Worm (Caenorhabditis elegans) whole organism, mixed stage, embryonic: ENCODE results near the gene rsp-5.

Source experiments
- M03D4.4 ChIP-seq: sonication (generic microtip); optimal IDR thresholded peaks from 2 replicates; lab custom pipeline; 2017; ENCODE audit warnings: mild to moderate bottlenecking, missing genetic modification characterization, missing compliant biosample characterization
- bed-3 ChIP-seq: fragments of 200-800 bp; sonication (Bioruptor generic); optimal IDR thresholded peaks from 3 replicates; lab custom pipeline; 2018; ENCODE audit warnings: mild to moderate bottlenecking, missing genetic modification characterization, moderate library complexity, missing compliant biosample characterization
- blmp-1 ChIP-seq: fragments of 150-350 bp; optimal IDR thresholded peaks from 2 replicates; lab custom pipeline; 2014; ENCODE audit warnings: missing biosample characterization, missing genetic modification characterization
- ceh-43 ChIP-seq: fragments of 200-800 bp; sonication (Bioruptor generic); optimal IDR thresholded peaks from 2 replicates; lab custom pipeline; 2018; ENCODE audit warnings: mild to moderate bottlenecking, missing genetic modification characterization, moderate library complexity, missing compliant biosample characterization
- ceh-83 ChIP-seq: fragments of 200-800 bp; sonication (Bioruptor generic); optimal IDR thresholded peaks from 2 replicates; lab custom pipeline; 2018; ENCODE audit warnings: mild to moderate bottlenecking, missing genetic modification characterization, missing compliant biosample characterization
- ces-1 ChIP-seq: fragments of 150-350 bp; optimal IDR thresholded peaks from 2 replicates; lab custom pipeline; 2014; ENCODE audit warnings: missing biosample characterization, missing genetic modification reagents, missing genetic modification characterization
- cnd-1 ChIP-seq: fragments of 200-800 bp; sonication (Bioruptor generic); optimal IDR thresholded peaks from 2 replicates; lab custom pipeline; 2018; ENCODE audit warnings: mild to moderate bottlenecking, missing genetic modification characterization, missing compliant biosample characterization
- drap-1 ChIP-seq: fragments of 200-800 bp; sonication (Bioruptor generic); optimal IDR thresholded peaks from 3 replicates; lab custom pipeline; 2018; ENCODE audit warnings: mild to moderate bottlenecking, missing genetic modification characterization, missing compliant biosample characterization
- elt-1 ChIP-seq: sonication (generic microtip); optimal IDR thresholded peaks from 2 replicates; lab custom pipeline; 2017; ENCODE audit warnings: missing genetic modification characterization, mild to moderate bottlenecking, missing compliant biosample characterization, antibody characterized with exemption, moderate library complexity, borderline replicate concordance; ENCODE audit not compliant: insufficient read depth
- elt-3 ChIP-seq: fragments of 150-350 bp; optimal IDR thresholded peaks from 2 replicates; lab custom pipeline; 2014; ENCODE audit warnings: missing biosample characterization, missing genetic modification characterization
- flh-1 ChIP-seq: fragments of 200-800 bp; sonication (Bioruptor generic); optimal IDR thresholded peaks from 2 replicates; lab custom pipeline; 2018; ENCODE audit warnings: mild to moderate bottlenecking, missing genetic modification characterization, moderate library complexity, missing compliant biosample characterization
- ham-2 ChIP-seq: fragments of 200-800 bp; sonication (Bioruptor generic); optimal IDR thresholded peaks from 2 replicates; lab custom pipeline; 2018; ENCODE audit warnings: mild to moderate bottlenecking, missing genetic modification characterization, missing compliant biosample characterization
- hlh-1 ChIP-seq: fragments of 150-350 bp; optimal IDR thresholded peaks from 2 replicates; lab custom pipeline; 2014; ENCODE audit warnings: missing biosample characterization, missing genetic modification reagents, missing genetic modification characterization
- lin-13 ChIP-seq: fragments of 150-350 bp; optimal IDR thresholded peaks from 2 replicates; lab custom pipeline; 2014; ENCODE audit warnings: missing biosample characterization, missing genetic modification characterization
- lin-32 ChIP-seq: fragments of 200-800 bp; sonication (Bioruptor generic); optimal IDR thresholded peaks from 2 replicates; lab custom pipeline; 2018; ENCODE audit warnings: mild to moderate bottlenecking, missing genetic modification characterization, missing compliant biosample characterization
- lsy-2 ChIP-seq: fragments of 150-350 bp; optimal IDR thresholded peaks from 2 replicates; lab custom pipeline; 2014; ENCODE audit warnings: missing biosample characterization, missing genetic modification characterization
- mab-5 ChIP-seq: fragments of 150-350 bp; optimal IDR thresholded peaks from 2 replicates; lab custom pipeline; 2014; ENCODE audit warnings: missing biosample characterization, missing genetic modification characterization
- mep-1 ChIP-seq: fragments of 150-350 bp; optimal IDR thresholded peaks from 2 replicates; lab custom pipeline; 2017; ENCODE audit warnings: missing biosample characterization, missing genetic modification reagents, missing genetic modification characterization, inconsistent platforms
- nhr-12 ChIP-seq: fragments of 150-350 bp; optimal IDR thresholded peaks from 2 replicates; lab custom pipeline; 2014; ENCODE audit warnings: missing biosample characterization, missing genetic modification characterization
- nhr-2 ChIP-seq: fragments of 150-350 bp; optimal IDR thresholded peaks from 2 replicates; lab custom pipeline; 2014; ENCODE audit warnings: missing biosample characterization, missing genetic modification characterization
- nhr-28 ChIP-seq: fragments of 150-350 bp; optimal IDR thresholded peaks from 2 replicates; lab custom pipeline; 2014; ENCODE audit warnings: missing biosample characterization, missing genetic modification characterization
- nhr-76 ChIP-seq: sonication (generic microtip); optimal IDR thresholded peaks from 2 replicates; lab custom pipeline; 2017; ENCODE audit warnings: missing biosample characterization, missing genetic modification characterization
- pha-4 ChIP-seq: fragments of 150-350 bp; optimal IDR thresholded peaks from 2 replicates; lab custom pipeline; 2018; ENCODE audit warnings: missing biosample characterization, missing genetic modification reagents, missing genetic modification characterization
- sem-2 ChIP-seq: fragments of 200-800 bp; sonication (Bioruptor generic); optimal IDR thresholded peaks from 2 replicates; lab custom pipeline; 2018; ENCODE audit warnings: mild to moderate bottlenecking, missing genetic modification characterization, missing compliant biosample characterization
- snpc-4 ChIP-seq: fragments of 150-350 bp; optimal IDR thresholded peaks from 2 replicates; lab custom pipeline; 2014; ENCODE audit warnings: missing biosample characterization, missing genetic modification characterization
- sptf-1 ChIP-seq: sonication (generic microtip); optimal IDR thresholded peaks from 2 replicates; lab custom pipeline; 2017; ENCODE audit warnings: mild to moderate bottlenecking, missing genetic modification characterization, moderate library complexity, missing compliant biosample characterization
- tbx-8 ChIP-seq: fragments of 200-800 bp; sonication (Bioruptor generic); optimal IDR thresholded peaks from 2 replicates; lab custom pipeline; 2018; ENCODE audit warnings: mild to moderate bottlenecking, missing genetic modification characterization, moderate library complexity, missing compliant biosample characterization
- unc-120 ChIP-seq: sonication (generic microtip); optimal IDR thresholded peaks from 2 replicates; lab custom pipeline; 2017; ENCODE audit warnings: missing genetic modification characterization, missing compliant biosample characterization; ENCODE audit not compliant: poor library complexity, severe bottlenecking
- unc-39 ChIP-seq: fragments of 150-350 bp; optimal IDR thresholded peaks from 2 replicates; lab custom pipeline; 2014; ENCODE audit warnings: missing biosample characterization, missing genetic modification characterization
- unc-62 ChIP-seq: fragments of 150-350 bp; optimal IDR thresholded peaks from 2 replicates; lab custom pipeline; 2014; ENCODE audit warnings: missing biosample characterization, missing genetic modification reagents, missing genetic modification characterization
- zip-8 ChIP-seq: fragments of 150-350 bp; optimal IDR thresholded peaks from 2 replicates; lab custom pipeline; 2014; ENCODE audit warnings: missing biosample characterization, missing genetic modification characterization
- ztf-11 ChIP-seq: fragments of 150-350 bp; optimal IDR thresholded peaks from 2 replicates; lab custom pipeline; 2014; ENCODE audit warnings: missing biosample characterization, missing genetic modification characterization

rsp-5 gene

ce11 chrII:6524501-6524977 lies 34.6 kb downstream of the rsp-5 start, which contains the start of gene C56E6.2:
C56E6.2 (plus strand) TSS chrII:6524927.
- no peak for TF ChIP-seq flh-1
- TF ChIP-seq elt-1 (tag; lab: Kevin White, UChicago): peak; percentile 81

ce11 chrII:6526136-6526684 lies 36.2 kb downstream of the rsp-5 start:
- TF ChIP-seq unc-62 (GFP tag; lab: Kevin White, UChicago): no peak
- no peak for TF ChIP-seq nhr-12 (tag; lab: Kevin White, UChicago)
- TF ChIP-seq elt-3 (tag; lab: Kevin White, UChicago): no peak
- no peak for TF ChIP-seq blmp-1 (tag; lab: Kevin White, UChicago)
- TF ChIP-seq mab-5 (tag; lab: Kevin White, UChicago): no peak
- no peak for TF ChIP-seq M03D4.4 (tag; lab: Kevin White, UChicago)
- no peak for TF ChIP-seq sem-2 (GFP tag; lab: Kevin White, UChicago)
- TF ChIP-seq ham-2 (GFP tag; lab: Kevin White, UChicago): no peak
- TF ChIP-seq bed-3 (GFP tag; lab: Kevin White, UChicago): no peak
- no peak for TF ChIP-seq nhr-76 (tag; lab: Kevin White, UChicago)
- TF ChIP-seq mep-1 (tag; lab: Kevin White, UChicago): no peak
- no peak for TF ChIP-seq hlh-1
- TF ChIP-seq flh-1: no peak
- no peak for TF ChIP-seq ceh-43

- no peak for TF ChIP-seq nhr-2 (tag; lab: Kevin White, UChicago)
- TF ChIP-seq ceh-83 (GFP tag; lab: Kevin White, UChicago): no peak
These were observed 38.7 kb downstream of the rsp-5 start, which contains the start of gene C56E6.4 for ce11 chrII:6528629-6529028. C56E6.4 (minus strand) TSS chrII:6528729.

ce11 chrII:6531527-6531926 lies 41.6 kb downstream of the rsp-5 start, which contains the start of gene abch-1:
abch-1 (minus strand) TSS chrII:6531627.
- TF ChIP-seq hlh-1 (no peak), ces-1 (GFP tag; lab: Kevin White, UChicago) (no peak), unc-62 (GFP tag; lab: Kevin White, UChicago) (no peak), pha-4 (tag; lab: Kevin White, UChicago) (no peak), lin-32 (no peak), cnd-1 (tag; lab: Kevin White, UChicago) (no peak), nhr-28 (tag; lab: Kevin White, UChicago) (no peak)

- TF ChIP-seq cnd-1 (tag; lab: Kevin White, UChicago): no peak
- no peak for TF ChIP-seq drap-1 (GFP tag; lab: Kevin White, UChicago)
- no peak for TF ChIP-seq ztf-11 (tag; lab: Kevin White, UChicago)
- TF ChIP-seq snpc-4 (tag; lab: Kevin White, UChicago): no peak
- TF ChIP-seq hlh-1: no peak
- TF ChIP-seq zip-8 (tag; lab: Kevin White, UChicago): no peak
- TF ChIP-seq tbx-8 (GFP tag; lab: Kevin White, UChicago): no peak
- TF ChIP-seq ceh-83 (GFP tag; lab: Kevin White, UChicago): no peak
- no peak for TF ChIP-seq lin-32
- no peak for TF ChIP-seq nhr-12 (tag; lab: Kevin White, UChicago)
- no peak for TF ChIP-seq ces-1 (GFP tag; lab: Kevin White, UChicago)
- no peak for TF ChIP-seq M03D4.4 (tag; lab: Kevin White, UChicago)
- TF ChIP-seq ham-2 (GFP tag; lab: Kevin White, UChicago): no peak
- no peak for TF ChIP-seq unc-62 (GFP tag; lab: Kevin White, UChicago)
- TF ChIP-seq unc-39 (tag; lab: Kevin White, UChicago): no peak
- TF ChIP-seq lin-13 (tag; lab: Kevin White, UChicago): no peak
- no peak for TF ChIP-seq flh-1
- TF ChIP-seq unc-120 (tag; lab: Kevin White, UChicago): no peak
- TF ChIP-seq lsy-2 (tag; lab: Kevin White, UChicago): no peak
- TF ChIP-seq sptf-1: no peak
- TF ChIP-seq, all 35 proteins: peak for 0
These were observed 42.0 kb downstream of the rsp-5 start, which contains the start of gene abcx-1 for ce11 chrII:6531940-6532339. abcx-1 (plus strand) TSS chrII:6532163.
